Worm (Caenorhabditis elegans): Measurements from ENCODE around the gene spp-19.
A peak's percentile ranks its signal among the peaks of the same experiment; 100 is the strongest.

The spp-19 gene

DNA sequence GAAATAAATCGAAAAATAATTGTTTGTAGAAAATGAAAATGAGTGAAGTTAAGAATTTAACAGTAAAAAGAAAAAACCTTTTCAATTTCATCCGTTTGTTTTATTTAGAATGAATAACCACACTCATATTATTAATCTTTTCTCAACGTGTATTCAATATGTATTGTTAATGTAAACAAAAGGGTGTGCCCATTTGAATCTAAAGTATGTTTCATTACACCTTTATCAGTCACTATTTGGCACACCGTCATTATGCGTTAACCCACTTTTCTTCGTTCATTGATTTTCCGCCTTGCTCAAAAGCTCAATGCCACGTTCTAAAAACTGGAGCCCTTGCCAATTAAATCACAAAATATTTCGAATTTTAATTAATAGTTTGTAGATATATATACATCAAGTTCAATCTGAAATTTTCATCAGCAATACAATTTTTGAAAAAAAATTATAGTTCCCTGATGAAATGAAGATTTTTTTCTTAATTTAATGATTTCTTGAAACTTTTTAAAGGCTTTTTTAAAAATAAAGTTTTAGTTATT, 4.4 kb upstream of the spp-19 start, which contains the start of gene K04A8.1:
Gene K04A8.1 (plus strand): TSS at position 486 of the 536 bp plus-strand sequence.
- TF ChIP-seq dve-1 (tag; optimal IDR thresholded peaks at IDR 0.05; ENCODE audit: insufficient read depth) (peak; percentile 50), F49E8.2 (tag; optimal IDR thresholded peaks at IDR 0.05; ENCODE audit: borderline replicate concordance) (no peak), nhr-28 (tag; optimal IDR thresholded peaks at IDR 0.05) (peak; percentile 45), arid-1 (GFP tag; conservative IDR thresholded peaks at IDR 0.05) (no peak), mxl-3 (GFP tag; optimal IDR thresholded peaks at IDR 0.05) (no peak), unc-39 (tag; optimal IDR thresholded peaks at IDR 0.05) (no peak), pqm-1 (tag; optimal IDR thresholded peaks at IDR 0.05) (peak; percentile 69), skn-1 (tag; optimal IDR thresholded peaks at IDR 0.05) (no peak), nhr-25 (tag; optimal IDR thresholded peaks at IDR 0.05; ENCODE audit: borderline replicate concordance, insufficient read depth) (no peak), nhr-10 (tag; optimal IDR thresholded peaks at IDR 0.05) (no peak), daf-16 (GFP tag; optimal IDR thresholded peaks at IDR 0.05) (no peak), daf-16 (tag; optimal IDR thresholded peaks at IDR 0.05) (peak; percentile 75), dpl-1 (GFP tag; optimal IDR thresholded peaks at IDR 0.05) (no peak)

DNA sequence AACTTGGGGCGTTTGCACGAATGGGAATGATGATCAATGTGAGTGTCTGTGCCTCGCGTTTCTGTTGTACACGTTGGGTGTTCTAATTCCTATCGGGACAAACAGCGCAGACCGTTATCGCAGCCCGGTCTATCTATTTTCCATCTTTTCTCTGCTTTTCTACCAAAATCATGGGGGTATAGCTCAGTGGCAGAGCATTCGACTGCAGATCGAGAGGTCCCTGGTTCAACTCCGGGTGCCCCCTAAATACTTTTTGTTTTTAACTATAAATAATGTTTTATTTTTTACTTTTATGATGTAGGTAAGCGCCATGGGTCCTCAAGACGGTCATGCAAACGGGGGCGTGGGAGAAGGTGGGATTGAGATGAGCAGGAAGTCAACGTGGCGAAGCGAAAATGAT, 1.9 kb downstream of the spp-19 start:
- TF ChIP-seq nhr-237 (tag; optimal IDR thresholded peaks at IDR 0.05) (no peak), egl-43 (GFP tag; IDR thresholded peaks at IDR 0.05) (no peak), spr-1 (tag; optimal IDR thresholded peaks at IDR 0.05) (peak; percentile 53), fos-1 (tag; optimal IDR thresholded peaks at IDR 0.05) (no peak), Y105C5A.15 (GFP tag; IDR thresholded peaks at IDR 0.05) (0 out of 2 replicates have a peak, but pooled peaks have one; percentile 68), F26F4.8 (GFP tag; conservative IDR thresholded peaks at IDR 0.05) (peak; percentile 93), ceh-20 (GFP tag; IDR thresholded peaks at IDR 0.05) (0 out of 2 replicates have a peak, but pooled peaks have one; percentile 57), gei-8 (GFP tag; optimal IDR thresholded peaks at IDR 0.05) (peak; percentile 64), nhr-42 (GFP tag; IDR thresholded peaks at IDR 0.05) (no peak), ceh-44 (GFP tag; IDR thresholded peaks at IDR 0.05) (peak; percentile 82; the same call in 1 of the 2 replicates), unc-130 (GFP tag; optimal IDR thresholded peaks at IDR 0.05) (peak; percentile 3), snpc-4 (tag; optimal IDR thresholded peaks at IDR 0.05) (no peak), dmd-9 (GFP tag; IDR thresholded peaks at IDR 0.05) (peak; percentile 67; the same call in 1 of the 2 replicates), lin-1 (GFP tag; IDR thresholded peaks at IDR 0.05) (no peak), ceh-62 (tag; optimal IDR thresholded peaks at IDR 0.05) (no peak), mxl-2 (GFP tag; conservative IDR thresholded peaks at IDR 0.05) (0 out of 2 replicates have a peak, but pooled peaks have one; percentile 42), daf-16 (GFP tag; optimal IDR thresholded peaks at IDR 0.05) (peak in 1 of 2 experiments; percentile 76), daf-16 (tag; optimal IDR thresholded peaks at IDR 0.05) (peak; percentile 68), skn-1 (tag; optimal IDR thresholded peaks at IDR 0.05) (no peak), lin-15B (tag; optimal IDR thresholded peaks at IDR 0.05) (no peak), mxl-3 (GFP tag; optimal IDR thresholded peaks at IDR 0.05) (no peak), nhr-11 (tag; optimal IDR thresholded peaks at IDR 0.05) (no peak), unc-62 (GFP tag; optimal IDR thresholded peaks at IDR 0.05 in 1 of 2) (peak in 1 of 2 experiments; percentile 11), unc-62 (tag; optimal IDR thresholded peaks at IDR 0.05) (no peak), sdz-12 (GFP tag; optimal IDR thresholded peaks at IDR 0.05) (no peak), lsy-2 (tag; optimal IDR thresholded peaks at IDR 0.05) (no peak), ceh-28 (tag; optimal IDR thresholded peaks at IDR 0.05) (no peak), D1046.2 (GFP tag; IDR thresholded peaks at IDR 0.05) (peak; percentile 52; the same call in 1 of the 2 replicates), spr-3 (GFP tag; optimal IDR thresholded peaks at IDR 0.05) (peak; percentile 67), snpc-1.2 (GFP tag; IDR thresholded peaks at IDR 0.05) (no peak), rbr-2 (tag; optimal IDR thresholded peaks at IDR 0.05) (peak; percentile 44), lir-3 (tag; optimal IDR thresholded peaks at IDR 0.05) (peak; percentile 39), lin-39 (tag; optimal IDR thresholded peaks at IDR 0.05) (no peak), zfp-2 (tag; optimal IDR thresholded peaks at IDR 0.05) (peak; percentile 30), php-3 (GFP tag; IDR thresholded peaks at IDR 0.05) (peak; percentile 74), pha-4 (GFP tag; IDR thresholded peaks at IDR 0.05) (peak; percentile 83; the same call in 1 of the 2 replicates), pha-4 (tag; optimal IDR thresholded peaks at IDR 0.05) (no peak), saeg-2 (GFP tag; IDR thresholded peaks at IDR 0.05) (peak; percentile 10; the same call in 1 of the 2 replicates), jun-1 (tag; optimal IDR thresholded peaks at IDR 0.05) (no peak), Y5F2A.4 (GFP tag; optimal IDR thresholded peaks at IDR 0.05) (peak; percentile 53), F49E8.2 (tag; optimal IDR thresholded peaks at IDR 0.05; ENCODE audit: borderline replicate concordance) (no peak)

Measured in whole organism, L4 larva.